Fruit fly (Drosophila melanogaster): ENCODE measurements around the gene CG16812.
"Not testable (repeated sequence)": the region's sequence is repeated elsewhere in the genome, so short reads cannot be mapped to it uniquely, and the experiment has no call there.

The CG16812 gene

DNA sequence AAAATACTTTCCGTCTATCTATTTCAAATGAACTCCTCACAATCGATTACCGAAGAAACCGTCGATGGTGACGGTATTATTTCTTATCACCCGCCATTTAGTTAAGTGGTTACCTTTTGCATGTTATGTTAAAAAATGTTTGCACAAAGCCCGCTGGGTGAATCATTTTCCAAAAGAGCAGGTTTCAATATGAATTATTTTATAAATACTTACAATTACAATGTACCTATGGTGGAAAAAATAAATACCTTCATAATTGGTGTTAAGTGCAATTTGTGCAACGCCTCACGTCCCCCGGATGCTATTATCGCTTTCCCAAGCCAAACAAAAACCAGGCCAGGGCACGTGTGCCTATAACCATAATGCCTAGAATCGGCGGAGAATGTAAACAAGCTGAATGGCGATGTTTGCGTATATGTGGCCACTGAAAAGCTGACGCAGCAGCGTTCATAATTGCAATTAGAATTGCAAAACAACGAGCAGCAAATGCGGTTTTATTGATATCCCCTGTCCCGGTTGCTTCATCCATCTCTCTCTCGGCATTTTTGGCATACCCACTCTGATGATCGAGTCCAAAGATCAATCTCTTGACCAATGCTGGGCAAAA, 15.4 kb upstream of the CG16812 start:
- TF ChIP-seq CG8478 (optimal IDR thresholded peaks at IDR 0.05): no peak
- TF ChIP-seq CTCF (optimal IDR thresholded peaks at IDR 0.05): no peak

DNA sequence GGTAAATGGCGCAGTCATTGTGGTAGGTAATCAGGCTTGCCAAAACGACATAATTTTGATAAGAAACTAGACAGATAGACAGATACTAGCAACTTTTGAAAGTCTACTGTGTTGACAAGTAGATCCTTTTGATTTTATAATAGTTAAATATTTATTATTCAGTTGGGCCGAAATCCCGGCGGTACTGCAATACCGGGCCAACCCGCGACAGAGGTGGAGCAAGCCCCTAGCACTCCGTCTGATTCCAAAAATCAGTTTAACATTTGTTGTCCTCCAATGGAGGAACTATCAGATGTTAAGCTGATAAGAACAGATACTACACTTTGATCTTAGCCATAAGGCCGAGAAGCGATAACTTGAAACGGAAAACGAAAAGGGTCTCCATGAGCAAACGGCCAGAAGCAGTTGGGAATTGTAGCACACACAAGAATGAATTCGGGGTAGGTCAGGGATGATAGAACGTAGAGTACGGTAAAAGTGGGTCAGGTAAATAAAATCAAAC, 10.6 kb upstream of the CG16812 start, which contains the start of gene CG15482:
CG15482 (minus strand) TSS at position 51 of the 502 bp plus-strand sequence.
- not testable (repeated sequence) for TF ChIP-seq CG8478, CTCF (optimal IDR thresholded peaks at IDR 0.05)

DNA sequence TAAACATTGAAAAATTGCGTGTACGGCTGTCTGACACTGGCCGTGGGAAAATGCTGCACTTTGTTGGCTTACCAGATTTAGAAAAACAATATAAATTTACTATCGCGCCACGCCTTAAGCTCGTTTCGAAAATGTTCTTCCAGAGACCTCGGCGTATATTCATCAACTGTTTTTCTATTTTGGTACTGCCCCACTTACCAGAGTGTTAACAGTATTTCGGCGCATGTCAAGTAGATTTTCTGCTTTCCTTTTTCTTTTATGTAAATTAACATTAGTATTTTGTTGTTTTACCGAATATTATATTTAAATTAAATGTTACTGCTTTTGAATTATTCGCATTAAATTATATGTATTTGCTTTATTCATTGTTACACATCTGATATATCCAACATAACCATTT, 7.4 kb upstream of the CG16812 start, which contains the start of gene kek4:
kek4 (minus strand) TSS at position 341 of the 400 bp plus-strand sequence.
- TF ChIP-seq CG8478 (optimal IDR thresholded peaks at IDR 0.05) (no peak), CTCF (optimal IDR thresholded peaks at IDR 0.05) (no peak)

DNA sequence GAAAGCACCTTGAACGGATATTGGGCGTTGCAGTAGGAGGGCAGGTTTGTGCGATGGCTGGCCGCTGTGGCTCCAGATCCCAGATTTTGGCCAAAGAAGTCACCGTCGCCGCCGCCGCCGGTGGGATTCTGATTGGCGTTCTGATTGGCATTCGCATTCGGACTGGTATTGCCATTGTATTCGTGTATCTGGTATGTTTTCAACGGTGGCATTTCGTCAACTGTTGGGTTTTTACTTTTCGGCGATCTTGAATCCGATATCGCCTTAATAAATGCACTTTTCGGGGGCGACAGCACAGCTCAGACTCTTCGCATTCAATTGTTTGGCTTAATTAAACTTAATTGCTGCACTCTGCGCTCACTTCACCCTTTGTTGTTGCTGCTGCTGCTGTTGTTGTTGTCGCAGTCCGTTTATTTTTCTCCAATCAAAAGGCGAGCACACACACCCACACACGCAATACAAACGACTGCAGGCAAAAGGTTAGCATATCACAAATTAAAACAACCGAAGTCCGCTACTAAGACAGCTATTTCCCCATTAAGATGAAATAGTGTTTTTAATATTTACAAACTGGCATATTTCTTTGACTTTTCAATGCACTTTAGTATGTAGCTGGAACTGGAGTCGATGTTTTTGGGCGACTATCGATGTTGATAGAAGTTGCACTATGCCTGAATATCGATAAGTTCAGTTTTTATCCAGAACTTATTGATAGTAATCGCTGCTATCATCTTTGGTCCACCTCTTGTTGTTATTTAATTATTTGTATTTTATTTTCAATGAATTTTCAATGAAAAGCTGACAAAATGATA, 2.9 kb upstream of the CG16812 start, which contains the start of the genes CG9426 and mRF1:
CG9426 (minus strand) TSS at position 643 of the 812 bp plus-strand sequence.
mRF1 (plus strand) TSS at position 699 of the 812 bp plus-strand sequence.
- no peak for TF ChIP-seq CTCF (optimal IDR thresholded peaks at IDR 0.05)
- TF ChIP-seq CG8478 (optimal IDR thresholded peaks at IDR 0.05): no peak

DNA sequence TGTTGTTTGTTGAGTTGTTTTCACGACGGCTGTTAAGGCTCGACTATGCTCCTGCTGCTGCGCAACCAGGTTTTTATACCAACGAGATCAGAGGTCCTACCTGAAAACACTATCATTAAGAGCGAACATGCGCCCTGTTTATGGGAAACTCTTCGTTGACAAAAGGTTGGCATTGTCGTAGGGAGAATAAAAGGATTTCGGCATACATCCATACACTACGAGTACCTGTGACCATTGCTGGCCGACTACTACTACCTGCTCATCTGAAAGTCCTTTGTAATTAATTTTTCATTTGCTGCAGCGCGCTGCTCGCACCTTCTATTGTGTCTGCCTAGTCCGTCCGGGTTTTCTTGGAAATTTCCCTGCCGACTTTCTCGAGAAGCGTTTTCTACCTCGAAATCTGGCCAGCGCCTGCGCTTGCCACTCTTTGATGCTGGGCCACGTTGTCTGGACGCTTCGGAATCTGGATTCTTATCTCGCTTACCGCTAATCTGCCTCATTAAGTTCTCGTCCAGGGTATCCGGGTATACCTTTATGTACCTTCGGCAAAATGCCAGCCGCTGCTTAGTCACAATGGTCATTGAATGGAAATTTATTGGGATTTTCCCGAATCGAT, 2.9 kb downstream of the CG16812 start, which contains the start of gene CG15480:
CG15480 (minus strand) TSS at position 51 of the 616 bp plus-strand sequence.
- no peak for TF ChIP-seq CG8478 (optimal IDR thresholded peaks at IDR 0.05)
- no peak for TF ChIP-seq CTCF (optimal IDR thresholded peaks at IDR 0.05)

DNA sequence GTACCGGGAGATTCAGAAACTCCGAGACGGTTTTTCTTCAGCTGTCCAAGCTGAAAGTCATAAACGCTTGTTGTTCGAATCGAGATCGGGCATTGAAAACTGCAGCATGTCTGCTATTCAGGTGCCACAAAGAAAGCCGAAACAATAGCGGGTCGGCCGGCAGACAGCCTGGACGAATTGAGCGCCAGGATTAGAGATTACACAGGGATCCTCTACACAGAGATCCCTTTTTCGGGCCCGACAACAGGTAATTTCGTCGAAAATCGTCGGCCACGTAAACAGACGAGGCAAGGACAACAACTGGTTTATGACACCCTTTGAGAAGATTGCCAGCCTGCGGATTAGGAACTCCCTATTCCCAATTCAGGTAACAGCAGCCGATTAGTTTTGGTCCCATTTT, 4.9 kb downstream of the CG16812 start, which contains the start of gene CG16813:
CG16813 (plus strand) TSS at position 288 of the 400 bp plus-strand sequence.
- TF ChIP-seq CTCF (optimal IDR thresholded peaks at IDR 0.05): no peak

DNA sequence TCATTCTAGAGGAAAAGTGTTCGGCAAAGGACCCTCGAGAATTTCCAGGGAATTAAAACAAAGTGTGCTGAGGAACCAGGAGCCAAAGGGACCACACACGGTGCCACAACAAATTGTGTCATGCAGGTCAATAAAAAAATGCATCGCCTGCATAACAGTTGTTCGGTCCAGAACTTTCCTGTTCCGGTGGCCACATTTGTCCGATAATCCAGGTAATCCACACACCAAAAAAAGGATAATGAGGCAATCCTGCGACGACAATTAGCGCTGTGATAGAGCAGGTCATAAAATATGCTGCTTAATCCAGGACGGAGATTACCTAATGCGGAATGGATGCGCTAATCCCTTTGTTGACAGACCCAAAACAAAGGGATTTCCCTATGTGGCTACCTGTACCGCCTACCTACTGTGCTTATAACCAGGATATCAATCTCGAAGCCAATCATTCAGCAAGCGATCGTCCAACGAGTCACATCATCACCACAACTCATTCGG, 7.0 kb downstream of the CG16812 start, which contains the start of gene CG16815:
CG16815 (plus strand) TSS at position 445 of the 495 bp plus-strand sequence.
- no peak for TF ChIP-seq CG8478 (optimal IDR thresholded peaks at IDR 0.05)
- TF ChIP-seq CTCF (optimal IDR thresholded peaks at IDR 0.05): no peak

DNA sequence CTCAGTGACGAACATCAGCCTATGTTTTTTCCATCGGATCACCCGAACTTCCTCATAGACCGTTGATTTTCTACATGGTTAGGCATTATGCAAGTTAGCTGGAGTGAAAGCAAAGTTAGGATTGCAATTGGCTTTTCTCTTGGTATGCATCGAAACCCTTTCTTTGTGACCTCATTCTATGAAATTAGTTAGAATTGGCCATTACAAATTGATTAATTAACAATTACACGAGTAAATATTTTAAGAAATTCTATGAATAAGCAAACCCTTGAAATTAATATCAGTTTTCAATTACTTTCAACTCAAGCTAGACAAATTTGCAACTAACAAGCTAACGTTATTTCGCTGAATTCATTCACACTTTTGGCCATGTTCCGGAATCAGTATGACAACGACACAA, 9.4 kb downstream of the CG16812 start, which contains the start of gene Prosalpha6T:
Prosalpha6T (plus strand) TSS at position 301 of the 400 bp plus-strand sequence.
- TF ChIP-seq CG8478 (optimal IDR thresholded peaks at IDR 0.05) (no peak), CTCF (optimal IDR thresholded peaks at IDR 0.05) (no peak)

DNA sequence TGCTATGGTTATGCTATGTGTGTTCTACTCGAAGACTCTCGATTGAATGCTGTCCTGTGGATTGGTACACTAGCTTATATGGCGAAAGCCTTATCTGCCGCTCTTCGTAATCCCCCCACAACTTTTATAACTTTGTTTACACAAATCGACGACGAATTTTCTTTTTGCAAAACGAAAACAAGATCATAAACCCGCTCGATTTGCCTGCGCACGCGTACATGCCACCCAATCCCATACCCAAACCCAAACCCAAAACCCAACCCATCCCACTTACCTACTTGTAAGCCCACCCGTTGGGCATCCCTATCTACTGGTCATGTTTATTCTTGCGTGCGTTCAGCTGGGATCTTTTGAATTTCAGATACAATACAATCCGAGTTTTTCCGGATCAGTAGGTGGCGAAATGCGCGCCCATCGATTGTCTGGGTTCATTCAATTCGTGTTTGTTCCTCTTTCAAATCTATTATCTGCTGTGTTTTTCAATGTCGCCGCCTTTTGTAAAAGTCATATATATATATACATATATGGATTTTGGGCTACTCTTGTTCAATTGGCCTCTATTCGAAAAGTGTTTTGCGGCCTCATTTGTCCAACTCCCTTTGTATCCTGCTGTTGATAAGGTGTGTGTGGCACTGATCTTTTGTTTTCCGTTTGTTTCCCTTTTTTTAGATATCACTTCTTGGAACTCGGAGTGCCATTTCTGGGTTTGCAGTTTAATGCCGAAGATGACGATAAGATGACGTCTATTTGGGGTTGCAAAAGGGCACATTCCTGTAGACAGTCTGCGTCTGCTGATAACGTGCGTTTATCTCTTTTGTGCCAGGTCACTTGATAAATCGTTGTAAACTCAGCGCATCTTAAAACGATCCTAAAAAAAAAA, 12.5 kb downstream of the CG16812 start, which contains the start of gene Mabi:
Mabi (minus strand) TSS at position 51 of the 880 bp plus-strand sequence.
- TF ChIP-seq CG8478 (optimal IDR thresholded peaks at IDR 0.05): no peak
- no peak for TF ChIP-seq CTCF (optimal IDR thresholded peaks at IDR 0.05)

DNA sequence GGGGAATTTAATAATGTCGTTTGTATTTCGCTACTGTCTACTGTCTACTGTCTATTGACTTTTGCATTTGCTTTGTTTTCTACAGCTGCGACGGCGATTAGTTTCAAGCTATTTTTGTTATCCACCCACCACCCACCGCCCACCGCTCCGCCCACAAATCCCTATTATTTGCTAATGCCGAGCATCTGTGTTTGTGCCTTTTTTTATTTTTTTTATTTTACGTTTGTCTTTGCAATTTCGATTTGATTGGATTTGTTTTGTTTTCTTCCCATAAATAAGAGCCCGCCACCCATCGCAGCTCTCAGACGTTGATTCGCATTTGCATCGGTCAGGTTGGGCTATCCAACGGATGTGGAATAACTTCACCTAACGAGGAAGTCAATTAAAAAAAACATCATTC, 13.8 kb downstream of the CG16812 start, which contains the start of gene Jhbp14:
Jhbp14 (plus strand) TSS at position 301 of the 400 bp plus-strand sequence.
- no peak for TF ChIP-seq CG8478 (optimal IDR thresholded peaks at IDR 0.05)
- TF ChIP-seq CTCF (optimal IDR thresholded peaks at IDR 0.05): no peak

DNA sequence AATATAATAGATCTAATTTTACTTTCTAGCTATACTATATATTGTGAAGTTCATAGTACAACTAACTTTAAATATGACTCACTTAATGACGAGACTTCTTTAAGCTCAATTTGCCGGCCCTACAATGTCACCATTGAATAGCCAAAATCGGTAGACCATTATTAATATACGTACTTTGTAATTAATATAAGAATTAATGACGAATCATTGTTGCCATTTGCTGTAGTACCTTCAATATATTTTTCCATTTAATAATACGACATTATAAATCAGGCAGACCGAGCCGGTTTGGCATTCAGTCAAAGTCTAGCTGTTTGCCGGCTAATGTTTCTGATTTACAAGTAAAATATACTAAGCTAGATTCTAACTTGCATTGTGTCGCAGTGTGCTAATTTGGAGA, 17.3 kb downstream of the CG16812 start, which contains the start of gene Jhbp13:
Jhbp13 (plus strand) TSS at position 301 of the 400 bp plus-strand sequence.
- TF ChIP-seq CG8478 (optimal IDR thresholded peaks at IDR 0.05): no peak
- TF ChIP-seq CTCF (optimal IDR thresholded peaks at IDR 0.05): no peak

DNA sequence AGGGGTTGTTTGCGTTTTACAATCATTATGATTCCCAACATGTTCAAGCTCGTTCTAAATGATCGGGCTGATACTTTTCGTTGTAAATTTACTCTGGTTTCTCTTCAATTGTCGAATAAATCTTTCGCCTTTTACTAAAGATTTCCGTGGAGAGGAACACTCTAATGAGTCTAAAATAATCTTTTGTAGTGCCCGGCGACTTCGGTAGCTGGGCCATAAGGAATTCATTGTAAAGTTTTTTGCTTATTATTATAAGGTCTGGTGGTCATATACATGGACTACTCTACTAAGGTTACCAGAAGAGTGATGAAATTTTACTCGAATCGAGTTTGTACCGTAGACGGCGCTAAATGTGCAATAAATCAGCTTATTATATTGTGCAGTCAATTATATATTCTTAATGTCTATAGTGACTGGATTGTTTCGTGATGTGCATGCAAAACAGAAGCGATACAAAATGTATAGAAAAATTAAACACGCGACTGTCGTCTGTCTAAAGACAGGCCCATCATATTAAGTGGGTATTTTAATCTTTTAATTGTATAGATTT, 22.4 kb downstream of the CG16812 start:
- TF ChIP-seq CG8478 (optimal IDR thresholded peaks at IDR 0.05): no peak
- TF ChIP-seq CTCF (optimal IDR thresholded peaks at IDR 0.05): no peak
